Fruit fly (Drosophila melanogaster) whole organism, embryonic: Measurements from ENCODE around the gene CG46311.

Source experiments
- Atf6 ChIP-seq: fragments of 200-800 bp; sonication (Bioruptor generic); IDR thresholded peaks from 2 replicates; pipeline ENCODE4 v1.3.6; 2022; ENCODE audit warnings: missing biosample characterization, missing genetic modification characterization
- Bgb ChIP-seq: fragments of 200-800 bp; sonication (Bioruptor generic); IDR thresholded peaks from 2 replicates; pipeline ENCODE4 v1.3.6; 2022; ENCODE audit warnings: missing biosample characterization, missing genetic modification characterization; ENCODE audit not compliant: partially characterized antibody
- CG10462 ChIP-seq: fragments of 200-800 bp; sonication (Bioruptor generic); optimal IDR thresholded peaks from 2 replicates; lab custom pipeline; 2016; ENCODE audit warnings: missing biosample characterization, missing genetic modification characterization
- CG12391 ChIP-seq: fragments of 200-800 bp; sonication (Bioruptor generic); optimal IDR thresholded peaks from 3 replicates; lab custom pipeline; 2018; ENCODE audit warnings: missing biosample characterization, mild to moderate bottlenecking, missing genetic modification characterization, moderate library complexity
- CG15011 ChIP-seq: fragments of 200-800 bp; sonication (Bioruptor generic); optimal IDR thresholded peaks from 3 replicates; lab custom pipeline; 2018; ENCODE audit warnings: missing biosample characterization, mild to moderate bottlenecking, missing genetic modification characterization
- CG15479 ChIP-seq: fragments of 200-800 bp; sonication (Bioruptor generic); optimal IDR thresholded peaks from 3 replicates; lab custom pipeline; 2019; ENCODE audit warnings: missing biosample characterization, mild to moderate bottlenecking, missing genetic modification characterization, moderate library complexity
- CG15601 ChIP-seq: fragments of 200-800 bp; sonication (Bioruptor generic); optimal IDR thresholded peaks from 3 replicates; lab custom pipeline; 2019; ENCODE audit warnings: missing biosample characterization, mild to moderate bottlenecking, missing genetic modification characterization, moderate library complexity
- CG17328 ChIP-seq: fragments of 200-800 bp; sonication (Bioruptor generic); IDR thresholded peaks from 2 replicates; pipeline ENCODE4 v1.3.6; 2022; ENCODE audit warnings: missing biosample characterization, missing genetic modification characterization
- CG30403 ChIP-seq: fragments of 200-800 bp; sonication (Bioruptor generic); optimal IDR thresholded peaks from 3 replicates; lab custom pipeline; 2016; ENCODE audit warnings: missing biosample characterization, missing genetic modification characterization
- CG4424 ChIP-seq: fragments of 200-800 bp; sonication (Bioruptor generic); optimal IDR thresholded peaks from 3 replicates; lab custom pipeline; 2016; ENCODE audit warnings: missing biosample characterization, missing genetic modification characterization
- CG6689 ChIP-seq: fragments of 200-800 bp; sonication (Bioruptor generic); IDR thresholded peaks from 2 replicates; pipeline ENCODE4 v1.3.6; 2022; ENCODE audit warnings: missing biosample characterization, missing genetic modification characterization
- CG8924 ChIP-seq: fragments of 200-800 bp; optimal IDR thresholded peaks from 3 replicates; lab custom pipeline; 2019; ENCODE audit warnings: missing biosample characterization, mild to moderate bottlenecking, missing genetic modification characterization, moderate library complexity
- CG8944 ChIP-seq: fragments of 200-800 bp; sonication (Bioruptor generic); optimal IDR thresholded peaks from 3 replicates; lab custom pipeline; 2016; ENCODE audit warnings: missing biosample characterization, missing genetic modification characterization
- CG9609 ChIP-seq: fragments of 200-800 bp; sonication (Bioruptor generic); optimal IDR thresholded peaks from 3 replicates; lab custom pipeline; 2016; ENCODE audit warnings: missing biosample characterization, missing genetic modification characterization
- CTCF ChIP-seq: fragments of 200-800 bp; sonication (Bioruptor generic); optimal IDR thresholded peaks from 2 replicates; lab custom pipeline; 2017; ENCODE audit warnings: missing biosample characterization, mild to moderate bottlenecking, missing genetic modification characterization, moderate library complexity
- CkIIα-i1 ChIP-seq: fragments of 200-800 bp; sonication (Bioruptor generic); IDR thresholded peaks from 2 replicates; pipeline ENCODE4 v1.3.6; 2022; ENCODE audit warnings: missing biosample characterization, missing genetic modification characterization
- Dbx ChIP-seq: fragments of 200-800 bp; sonication (Bioruptor generic); IDR thresholded peaks from 3 replicates; pipeline ENCODE4 v1.3.6; 2022; ENCODE audit warnings: missing biosample characterization, missing genetic modification characterization
- Dip3 ChIP-seq: fragments of 200-800 bp; sonication (Bioruptor generic); optimal IDR thresholded peaks from 3 replicates; lab custom pipeline; 2016; ENCODE audit warnings: missing biosample characterization, missing genetic modification characterization
- ERR ChIP-seq: fragments of 200-800 bp; sonication (Bioruptor generic); optimal IDR thresholded peaks from 2 replicates; lab custom pipeline; 2016; ENCODE audit warnings: missing biosample characterization, missing genetic modification characterization
- GATAe ChIP-seq: fragments of 200-800 bp; sonication (Bioruptor generic); conservative IDR thresholded peaks from 2 replicates; pipeline ENCODE4 v1.3.6; 2022; ENCODE audit warnings: missing biosample characterization, missing genetic modification characterization
- H15 ChIP-seq: fragments of 200-800 bp; sonication (Bioruptor generic); IDR thresholded peaks from 3 replicates; pipeline ENCODE4 v1.3.6; 2022; ENCODE audit warnings: missing biosample characterization, missing genetic modification characterization
- H2.0 ChIP-seq: fragments of 200-800 bp; sonication (Bioruptor generic); IDR thresholded peaks from 2 replicates; pipeline ENCODE4 v1.3.6; 2022; ENCODE audit warnings: missing biosample characterization, missing genetic modification characterization
- Hmr ChIP-seq: fragments of 200-800 bp; sonication (Bioruptor generic); optimal IDR thresholded peaks from 3 replicates; lab custom pipeline; 2017; ENCODE audit warnings: mild to moderate bottlenecking, missing biosample characterization, missing genetic modification reagents, missing genetic modification characterization
- Myb ChIP-seq: fragments of 200-800 bp; sonication (Bioruptor generic); optimal IDR thresholded peaks from 2 replicates; lab custom pipeline; 2016; ENCODE audit warnings: missing biosample characterization, missing genetic modification characterization
- Oli ChIP-seq: fragments of 200-800 bp; sonication (Bioruptor generic); optimal IDR thresholded peaks from 2 replicates; lab custom pipeline; 2018; ENCODE audit warnings: missing biosample characterization, mild to moderate bottlenecking, missing genetic modification characterization, moderate library complexity
- PHDP ChIP-seq: fragments of 200-800 bp; sonication (Bioruptor generic); optimal IDR thresholded peaks from 3 replicates; lab custom pipeline; 2018; ENCODE audit warnings: missing biosample characterization, mild to moderate bottlenecking, missing genetic modification characterization, moderate library complexity
- Sry-δ ChIP-seq: fragments of 200-800 bp; sonication (Bioruptor generic); optimal IDR thresholded peaks from 2 replicates; lab custom pipeline; 2016; ENCODE audit warnings: missing biosample characterization, missing genetic modification characterization
- Vsx1 ChIP-seq: fragments of 200-800 bp; sonication (Bioruptor generic); optimal IDR thresholded peaks from 2 replicates; lab custom pipeline; 2017; ENCODE audit warnings: missing biosample characterization, mild to moderate bottlenecking, missing genetic modification characterization, missing genetic modification reagents
- aop ChIP-seq: fragments of 200-800 bp; sonication (Bioruptor generic); IDR thresholded peaks from 2 replicates; pipeline ENCODE4 v1.3.6; 2022; ENCODE audit warnings: missing biosample characterization, missing genetic modification characterization
- bab2 ChIP-seq: fragments of 200-800 bp; sonication (Bioruptor generic); optimal IDR thresholded peaks from 2 replicates; lab custom pipeline; 2016; ENCODE audit warnings: missing biosample characterization, missing genetic modification characterization
- cad ChIP-seq: fragments of >200 bp; optimal IDR thresholded peaks from 2 replicates; lab custom pipeline; 2017; ENCODE audit warnings: missing biosample characterization, missing genetic modification characterization
- chn ChIP-seq: fragments of 200-800 bp; sonication (Bioruptor generic); optimal IDR thresholded peaks from 2 replicates; lab custom pipeline; 2016; ENCODE audit warnings: missing biosample characterization, missing genetic modification characterization
- ci ChIP-seq: fragments of 200-800 bp; sonication (Bioruptor generic); IDR thresholded peaks from 3 replicates; pipeline ENCODE4 v1.3.6; 2022; ENCODE audit warnings: missing biosample characterization, missing genetic modification characterization
- croc ChIP-seq: fragments of 200-800 bp; sonication (Bioruptor generic); conservative IDR thresholded peaks from 3 replicates; pipeline ENCODE4 v1.3.6; 2022; ENCODE audit warnings: missing biosample characterization, missing genetic modification characterization
- dysf ChIP-seq: fragments of 200-800 bp; sonication (Bioruptor generic); IDR thresholded peaks from 3 replicates; pipeline ENCODE4 v1.3.6; 2022; ENCODE audit warnings: missing biosample characterization, missing genetic modification characterization
- lola ChIP-seq, 3 experiments: fragments of >200 bp in 2 of 3; fragments of 200-800 bp in 1 of 3; sonication (Bioruptor generic) in 1 of 3; optimal IDR thresholded peaks; 2 replicates each; lab custom pipeline; 2017 to 2019; ENCODE audit warnings: missing biosample characterization in 3 of 3, missing genetic modification characterization in 3 of 3, mild to moderate bottlenecking in 1 of 3, moderate library complexity in 1 of 3
- mam ChIP-seq: fragments of 200-800 bp; sonication (Bioruptor generic); optimal IDR thresholded peaks from 3 replicates; lab custom pipeline; 2016; ENCODE audit warnings: missing biosample characterization, missing genetic modification characterization
- otp ChIP-seq: fragments of 200-800 bp; sonication (Bioruptor generic); IDR thresholded peaks from 3 replicates; pipeline ENCODE4, ENCODE4 v1.3.6; 2022; ENCODE audit warnings: missing biosample characterization, missing genetic modification characterization
- prd ChIP-seq, 3 experiments: fragments of >200 bp in 2 of 3; fragments of 200-800 bp in 1 of 3; sonication (Bioruptor generic) in 1 of 3; optimal IDR thresholded peaks in 2 of 3; IDR thresholded peaks in 1 of 3; 2 replicates in 2 of 3; 3 replicates in 1 of 3; pipeline versions ENCODE4 v1.3.6 to Lab custom; 2017 to 2022; ENCODE audit warnings: missing biosample characterization in 1 of 3, missing genetic modification characterization in 1 of 3
- row ChIP-seq: fragments of 200-800 bp; sonication (Bioruptor generic); IDR thresholded peaks from 3 replicates; pipeline ENCODE4 v1.3.6; 2022; ENCODE audit warnings: missing biosample characterization, missing genetic modification characterization
- salm ChIP-seq: fragments of 200-800 bp; sonication (Bioruptor generic); optimal IDR thresholded peaks from 2 replicates; lab custom pipeline; 2018; ENCODE audit warnings: missing biosample characterization, mild to moderate bottlenecking, missing genetic modification characterization
- sens ChIP-seq: fragments of 200-800 bp; sonication (Bioruptor generic); peaks from one replicate; lab custom pipeline; 2016; ENCODE audit warnings: missing biosample characterization, missing genetic modification characterization
- seq ChIP-seq: fragments of 200-800 bp; sonication (Bioruptor generic); IDR thresholded peaks from 2 replicates; pipeline ENCODE4 v1.3.6; 2022; ENCODE audit warnings: missing biosample characterization, missing genetic modification characterization
- sim ChIP-seq: fragments of 200-800 bp; sonication (Bioruptor generic); IDR thresholded peaks from 2 replicates; pipeline ENCODE4 v1.3.6; 2022; ENCODE audit warnings: missing biosample characterization, missing genetic modification characterization
- so ChIP-seq: fragments of 200-800 bp; sonication (Bioruptor generic); IDR thresholded peaks from 3 replicates; pipeline ENCODE4 v1.3.6; 2022; ENCODE audit warnings: missing biosample characterization, missing genetic modification characterization
- tin ChIP-seq: fragments of 200-800 bp; sonication (Bioruptor generic); optimal IDR thresholded peaks from 3 replicates; lab custom pipeline; 2016; ENCODE audit warnings: missing biosample characterization, missing genetic modification characterization
- tx ChIP-seq: fragments of 200-800 bp; sonication (Bioruptor generic); optimal IDR thresholded peaks from 2 replicates; lab custom pipeline; 2016; ENCODE audit warnings: missing biosample characterization, missing genetic modification characterization
- zen2 ChIP-seq: fragments of 200-800 bp; sonication (Bioruptor generic); IDR thresholded peaks from 3 replicates; pipeline ENCODE4 v1.3.6; 2022; ENCODE audit warnings: missing biosample characterization, missing genetic modification characterization; ENCODE audit not compliant: partially characterized antibody

The CG46311 gene

DNA sequence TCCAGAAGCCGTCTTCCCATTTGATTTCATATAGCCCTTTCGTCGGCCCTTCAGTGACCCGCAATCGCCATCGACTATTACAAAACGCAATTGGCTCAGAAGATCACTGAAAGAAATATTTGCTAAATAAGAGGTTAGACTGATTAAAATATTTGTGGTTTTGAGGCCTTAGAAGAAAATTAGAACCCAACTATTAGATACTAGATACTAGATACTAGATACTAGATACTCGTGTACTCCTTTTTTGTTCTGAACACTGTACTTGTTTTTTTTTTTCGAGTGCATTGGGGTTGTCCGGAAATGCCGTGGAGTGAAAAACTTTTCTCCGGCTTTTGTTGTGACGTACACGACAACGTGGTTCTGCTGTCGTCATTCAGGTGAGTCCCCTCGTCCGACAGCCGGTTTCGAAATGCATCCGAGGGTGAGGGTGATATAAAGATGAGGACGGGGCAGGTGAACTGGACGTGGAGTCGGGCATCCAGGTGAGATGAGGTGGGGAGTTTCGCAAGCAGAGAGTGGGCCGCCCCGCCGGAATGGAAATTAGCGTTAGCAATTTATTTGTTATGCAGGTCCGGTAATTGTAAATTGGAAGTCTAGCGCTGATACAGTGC is 66.8 kb downstream of the CG46311 start (continued):
- TF ChIP-seq GATAe (GFP tag; lab: Robert Waterston, UW): no peak
- TF ChIP-seq mam (GFP tag; lab: Kevin White, UChicago): peak; percentile 29
- TF ChIP-seq row (GFP tag; lab: Robert Waterston, UW): peak; percentile 41; the same call in 1 of the 3 replicates
- no peak for TF ChIP-seq tx (GFP tag; lab: Kevin White, UChicago)
- TF ChIP-seq CG10462 (GFP tag; lab: Kevin White, UChicago): peak; percentile 3
- peak; percentile 31 for TF ChIP-seq CG15601 (tag; lab: Kevin White, UChicago)
- no peak for TF ChIP-seq Bgb (GFP tag; lab: Robert Waterston, UW)
- TF ChIP-seq Oli (tag; lab: Kevin White, UChicago): peak; percentile 33
- TF ChIP-seq CG15479: no peak
- TF ChIP-seq CG6689 (GFP tag; lab: Robert Waterston, UW): 0 out of 2 replicates have a peak, but pooled peaks have one; percentile 27
- no peak for TF ChIP-seq prd (optimal IDR thresholded peaks at IDR 0.05; lab: Kevin White, UChicago)
- peak; percentile 46; the same call in 1 of the 3 replicates for TF ChIP-seq prd (GFP tag; IDR thresholded peaks at IDR 0.05; lab: Robert Waterston, UW)
- TF ChIP-seq zen2 (GFP tag; lab: Robert Waterston, UW): no peak
- peak; percentile 30 for TF ChIP-seq CG12391 (tag; lab: Kevin White, UChicago)
- no peak for TF ChIP-seq seq
- peak; percentile 35 for TF ChIP-seq CG30403 (GFP tag; lab: Kevin White, UChicago)
- 0 out of 3 replicates have a peak, but pooled peaks have one; percentile 37 for TF ChIP-seq otp (GFP tag; lab: Robert Waterston, UW)
- TF ChIP-seq CG8924 (tag; lab: Kevin White, UChicago): no peak
- TF ChIP-seq CG8944: peak; percentile 25
- peak; percentile 20 for TF ChIP-seq Dip3
- peak; percentile 53; the same call in 1 of the 3 replicates for TF ChIP-seq ci (GFP tag; lab: Robert Waterston, UW)
- TF ChIP-seq lola (GFP tag; optimal IDR thresholded peaks at IDR 0.05; lab: Kevin White, UChicago): peak in 1 of 3 experiments; percentile 25
- no peak for TF ChIP-seq sim
- peak; percentile 25 for TF ChIP-seq PHDP (tag; lab: Kevin White, UChicago)
- TF ChIP-seq chn (GFP tag; lab: Kevin White, UChicago): peak; percentile 17
- TF ChIP-seq H2.0 (GFP tag; lab: Robert Waterston, UW): 0 out of 2 replicates have a peak, but pooled peaks have one; percentile 6
- TF ChIP-seq dysf (GFP tag; lab: Robert Waterston, UW): 0 out of 3 replicates have a peak, but pooled peaks have one; percentile 30
- peak; percentile 11 for TF ChIP-seq Sry-δ
- TF ChIP-seq bab2 (GFP tag; lab: Kevin White, UChicago): peak; percentile 39
- TF ChIP-seq salm (tag; lab: Kevin White, UChicago): no peak
- peak; percentile 5 for TF ChIP-seq Hmr (GFP tag; lab: Kevin White, UChicago)
- 0 out of 2 replicates have a peak, but pooled peaks have one; percentile 12 for TF ChIP-seq Atf6 (GFP tag; lab: Robert Waterston, UW)
- TF ChIP-seq CG4424 (GFP tag; lab: Kevin White, UChicago): peak; percentile 37
- peak; percentile 12 for TF ChIP-seq Myb (GFP tag; lab: Kevin White, UChicago)
- no peak for TF ChIP-seq cad
- TF ChIP-seq CkIIα-i1 (GFP tag; lab: Robert Waterston, UW): no peak
- TF ChIP-seq CG9609 (GFP tag; lab: Kevin White, UChicago): peak; percentile 15
- no peak for TF ChIP-seq Vsx1 (GFP tag; lab: Kevin White, UChicago)
- no peak for TF ChIP-seq so (GFP tag; lab: Robert Waterston, UW)
- peak; percentile 47 for TF ChIP-seq tin (GFP tag; lab: Kevin White, UChicago)
- TF ChIP-seq aop (GFP tag; lab: Robert Waterston, UW): no peak
- TF ChIP-seq croc: no peak
- TF ChIP-seq Dbx (GFP tag; lab: Robert Waterston, UW): no peak
- TF ChIP-seq ERR (GFP tag; lab: Kevin White, UChicago): no peak
- no peak for TF ChIP-seq CG15011 (GFP tag; lab: Kevin White, UChicago)
- TF ChIP-seq CTCF (GFP tag; lab: Kevin White, UChicago): no peak
- TF ChIP-seq sens (GFP tag; lab: Kevin White, UChicago): peak; percentile 71
- TF ChIP-seq H15: no peak
- TF ChIP-seq CG17328: 0 out of 2 replicates have a peak, but pooled peaks have one; percentile 7
- TF ChIP-seq, all 482 proteins: peak for 107
